Worm (Caenorhabditis elegans): ENCODE data around the gene srz-74.
A peak's percentile ranks its signal among the peaks of the same experiment; 100 is the strongest.

srz-74 gene

ce11 chrIV:16346514-16346913 lies 17.3 kb downstream of the srz-74 start, which contains the start of gene C35D6.3:
Gene C35D6.3 (plus strand): TSS chrIV:16346814.
- TF ChIP-seq aha-1 (tag) (peak; percentile 31), jun-1 (tag; optimal IDR thresholded peaks at IDR 0.05) (no peak)

DNA sequence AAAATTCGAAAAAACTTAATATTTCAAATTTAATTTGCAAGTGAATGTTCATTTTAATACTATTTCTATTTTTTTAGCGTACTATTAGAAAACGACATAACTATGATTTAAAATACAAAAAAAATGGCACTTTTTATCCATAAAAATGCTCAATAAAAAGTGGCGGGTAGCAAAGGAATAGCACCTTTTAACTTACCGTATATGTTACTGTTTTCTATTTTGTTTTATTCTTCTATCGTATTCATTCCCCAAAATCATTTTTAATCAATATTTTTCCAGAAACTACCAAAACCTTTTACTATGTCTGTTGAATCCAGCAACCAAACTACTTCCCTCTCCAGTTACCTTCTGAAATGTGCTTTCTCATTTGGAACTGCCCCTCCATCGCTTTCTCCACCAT lies 21.4 kb downstream of the srz-74 start, which contains the start of gene C35D6.4:
Gene C35D6.4 (plus strand): TSS at position 301 of the 400 bp plus-strand sequence.
- TF ChIP-seq nhr-42 (GFP tag; IDR thresholded peaks at IDR 0.05), result no peak

- no peak for TF ChIP-seq ceh-32 (tag; optimal IDR thresholded peaks at IDR 0.05; ENCODE audit: poor library complexity)
- peak; percentile 56 for TF ChIP-seq aha-1 (tag)
- TF ChIP-seq daf-19 (GFP tag; conservative IDR thresholded peaks at IDR 0.05), result no peak
- TF ChIP-seq zag-1 (tag; optimal IDR thresholded peaks at IDR 0.05), result no peak
- TF ChIP-seq pqm-1 (tag; optimal IDR thresholded peaks at IDR 0.05), result peak; percentile 1
- TF ChIP-seq F10B5.3 (tag; optimal IDR thresholded peaks at IDR 0.05), result no peak
- TF ChIP-seq ces-1 (GFP tag; optimal IDR thresholded peaks at IDR 0.05), result no peak
- peak; percentile 49 for TF ChIP-seq dve-1 (tag; optimal IDR thresholded peaks at IDR 0.05; ENCODE audit: insufficient read depth)
- TF ChIP-seq daf-16 (GFP tag; optimal IDR thresholded peaks at IDR 0.05), result no peak
- peak; percentile 70 for TF ChIP-seq daf-16 (tag; optimal IDR thresholded peaks at IDR 0.05)
- no peak for TF ChIP-seq nhr-42 (GFP tag; IDR thresholded peaks at IDR 0.05)
Observed at ce11 chrIV:16364581-16364980, 35.3 kb downstream of the srz-74 start.

ce11 chrIV:16370592-16370991 lies 41.3 kb downstream of the srz-74 start:
- TF ChIP-seq pha-4 (GFP tag; IDR thresholded peaks at IDR 0.05), result no peak
- no peak for TF ChIP-seq pha-4 (tag; optimal IDR thresholded peaks at IDR 0.05)
- no peak for TF ChIP-seq saeg-2 (GFP tag; IDR thresholded peaks at IDR 0.05)
- TF ChIP-seq hlh-11 (tag; optimal IDR thresholded peaks at IDR 0.05), result no peak
- TF ChIP-seq unc-62 (GFP tag; optimal IDR thresholded peaks at IDR 0.05 in 1 of 2), result no peak
- TF ChIP-seq unc-62 (tag; optimal IDR thresholded peaks at IDR 0.05), result no peak
- TF ChIP-seq egl-43 (GFP tag; IDR thresholded peaks at IDR 0.05), result no peak
- no peak for TF ChIP-seq nhr-41 (GFP tag; IDR thresholded peaks at IDR 0.05)
- TF ChIP-seq php-3 (GFP tag; IDR thresholded peaks at IDR 0.05), result no peak
- TF ChIP-seq F10B5.3 (tag; optimal IDR thresholded peaks at IDR 0.05), result no peak
- no peak for TF ChIP-seq daf-12 (tag; optimal IDR thresholded peaks at IDR 0.05)
- no peak for TF ChIP-seq ztf-11 (tag; optimal IDR thresholded peaks at IDR 0.05)
- no peak for TF ChIP-seq Y105C5A.15 (GFP tag; IDR thresholded peaks at IDR 0.05)
- TF ChIP-seq mdl-1 (tag; optimal IDR thresholded peaks at IDR 0.05), result no peak
- TF ChIP-seq aly-2 (tag; optimal IDR thresholded peaks at IDR 0.05), result no peak

- TF ChIP-seq aha-1 (tag) (peak; percentile 81), daf-12 (tag; optimal IDR thresholded peaks at IDR 0.05) (no peak), unc-39 (tag; optimal IDR thresholded peaks at IDR 0.05) (no peak), nhr-48 (tag; optimal IDR thresholded peaks at IDR 0.05) (no peak), lin-1 (GFP tag; IDR thresholded peaks at IDR 0.05) (no peak), dmd-6 (GFP tag; IDR thresholded peaks at IDR 0.05) (no peak), ceh-28 (tag; optimal IDR thresholded peaks at IDR 0.05) (no peak), lin-39 (tag; optimal IDR thresholded peaks at IDR 0.05) (no peak)
Observed at ce11 chrIV:16377942-16378341, 48.7 kb downstream of the srz-74 start.

- TF ChIP-seq nhr-11 (tag; optimal IDR thresholded peaks at IDR 0.05) (no peak), ceh-28 (tag; optimal IDR thresholded peaks at IDR 0.05) (no peak), hlh-30 (tag; optimal IDR thresholded peaks at IDR 0.05; ENCODE audit: insufficient read depth) (no peak), nhr-237 (tag; optimal IDR thresholded peaks at IDR 0.05) (no peak), Y5F2A.4 (GFP tag; optimal IDR thresholded peaks at IDR 0.05) (no peak), aha-1 (tag) (no peak), nhr-48 (tag; optimal IDR thresholded peaks at IDR 0.05) (no peak), nhr-28 (tag; optimal IDR thresholded peaks at IDR 0.05) (no peak), nhr-42 (GFP tag; IDR thresholded peaks at IDR 0.05) (no peak), T26A8.4 (GFP tag; IDR thresholded peaks at IDR 0.05) (no peak), lin-15B (tag; optimal IDR thresholded peaks at IDR 0.05) (no peak)
Observed at ce11 chrIV:16380278-16380677, 51.0 kb downstream of the srz-74 start.

All from whole organism, L4 larva.